Worm (Caenorhabditis elegans) whole organism, L1 larva: ENCODE measurements around the gene col-181.

ENCODE experiments used
- ama-1 ChIP-seq: fragments of 150-350 bp; optimal IDR thresholded peaks from 2 replicates; lab custom pipeline; 2014
- blmp-1 ChIP-seq: fragments of 150-350 bp; optimal IDR thresholded peaks from 2 replicates; lab custom pipeline; 2014; ENCODE audit warnings: missing biosample characterization, missing genetic modification characterization
- ces-1 ChIP-seq: fragments of 150-350 bp; optimal IDR thresholded peaks from 2 replicates; lab custom pipeline; 2014; ENCODE audit warnings: missing biosample characterization, missing genetic modification reagents, missing genetic modification characterization
- fkh-10 ChIP-seq: sonication (generic microtip); optimal IDR thresholded peaks from 2 replicates; lab custom pipeline; 2017; ENCODE audit warnings: missing biosample characterization, missing genetic modification reagents, missing genetic modification characterization
- hlh-17 ChIP-seq: fragments of 200-800 bp; sonication (Bioruptor generic); optimal IDR thresholded peaks from 2 replicates; lab custom pipeline; 2018; ENCODE audit warnings: missing genetic modification characterization, mild to moderate bottlenecking, missing compliant biosample characterization, moderate library complexity, borderline replicate concordance
- pqm-1 ChIP-seq: sonication (generic microtip); optimal IDR thresholded peaks from 3 replicates; lab custom pipeline; 2017; ENCODE audit warnings: missing biosample characterization, missing genetic modification characterization

ce11 chrX:12145919-12146318 is 41.2 kb downstream of the col-181 start:
- no peak for TF ChIP-seq pqm-1
- no peak for TF ChIP-seq ces-1
- no peak for TF ChIP-seq fkh-10 (GFP tag; lab: Kevin White, UChicago)
- TF ChIP-seq hlh-17 (GFP tag; lab: Kevin White, UChicago) = no peak
- TF ChIP-seq blmp-1 (tag; lab: Kevin White, UChicago) = peak; percentile 8
- no peak for TF ChIP-seq ama-1
